Worm (Caenorhabditis elegans) whole organism, young adult: ENCODE measurements around the gene eelo-2.
A peak's percentile ranks its signal among the peaks of the same experiment; 100 is the strongest.

ENCODE experiments used
- F33H1.4 ChIP-seq: fragments of 200-800 bp; sonication (Bioruptor generic); IDR thresholded peaks from 2 replicates; pipeline ENCODE4 v1.3.6; 2022; ENCODE audit warnings: missing genetic modification reagents, missing genetic modification characterization, missing compliant biosample characterization
- F57A8.1 ChIP-seq: fragments of 200-800 bp; sonication (Bioruptor generic); optimal IDR thresholded peaks from 2 replicates; lab custom pipeline; 2018; ENCODE audit warnings: mild to moderate bottlenecking, missing genetic modification characterization, moderate library complexity, missing compliant biosample characterization
- Y67H2A.10 ChIP-seq: fragments of 200-800 bp; sonication (Bioruptor generic); conservative IDR thresholded peaks from 2 replicates; pipeline ENCODE4 v1.3.6; 2022; ENCODE audit warnings: missing genetic modification reagents, missing genetic modification characterization, missing compliant biosample characterization
- Y95B8A.8 ChIP-seq: fragments of 200-800 bp; sonication (Bioruptor generic); IDR thresholded peaks from 2 replicates; pipeline ENCODE4 v1.3.6; 2022; ENCODE audit warnings: missing genetic modification reagents, missing genetic modification characterization, missing compliant biosample characterization
- ama-1 ChIP-seq, 3 experiments: fragments of 150-350 bp in 1 of 3; sonication (generic microtip) in 2 of 3; optimal IDR thresholded peaks; 2 replicates each; lab custom pipeline; 2014 to 2018; ENCODE audit warnings: missing biosample characterization in 2 of 3, missing genetic modification characterization in 2 of 3, missing genetic modification reagents in 2 of 3
- aptf-3 ChIP-seq: fragments of 200-800 bp; sonication (Bioruptor generic); IDR thresholded peaks from 2 replicates; pipeline ENCODE4 v1.3.6; 2022; ENCODE audit warnings: missing genetic modification characterization, missing compliant biosample characterization
- attf-3 ChIP-seq: fragments of 200-800 bp; sonication (Bioruptor generic); conservative IDR thresholded peaks from 2 replicates; pipeline ENCODE4 v1.3.6; 2022; ENCODE audit warnings: missing genetic modification reagents, missing genetic modification characterization, missing compliant biosample characterization
- attf-6 ChIP-seq: fragments of 200-800 bp; sonication (Bioruptor generic); IDR thresholded peaks from 2 replicates; pipeline ENCODE4 v1.3.6; 2022; ENCODE audit warnings: missing genetic modification reagents, missing genetic modification characterization, missing compliant biosample characterization
- ccch-3 ChIP-seq: fragments of 200-800 bp; sonication (Bioruptor generic); optimal IDR thresholded peaks from 2 replicates; lab custom pipeline; 2018; ENCODE audit warnings: mild to moderate bottlenecking, missing genetic modification characterization, missing compliant biosample characterization
- ceh-79 ChIP-seq: sonication (generic microtip); optimal IDR thresholded peaks from 2 replicates; lab custom pipeline; 2017; ENCODE audit warnings: mild to moderate bottlenecking, missing genetic modification characterization, missing compliant biosample characterization
- dpl-1 ChIP-seq: fragments of 150-350 bp; optimal IDR thresholded peaks from 2 replicates; lab custom pipeline; 2014; ENCODE audit warnings: missing biosample characterization, missing genetic modification reagents, missing genetic modification characterization
- ekl-4 ChIP-seq: fragments of 200-800 bp; sonication (Bioruptor generic); IDR thresholded peaks from 2 replicates; pipeline ENCODE4 v1.3.6; 2022; ENCODE audit warnings: missing genetic modification reagents, missing genetic modification characterization, missing compliant biosample characterization
- gei-17 ChIP-seq: fragments of 200-800 bp; sonication (Bioruptor generic); optimal IDR thresholded peaks from 2 replicates; lab custom pipeline; 2018; ENCODE audit warnings: mild to moderate bottlenecking, missing genetic modification characterization, missing compliant biosample characterization
- hlh-12 ChIP-seq: sonication (generic microtip); optimal IDR thresholded peaks from 2 replicates; lab custom pipeline; 2016; ENCODE audit warnings: missing genetic modification characterization, missing compliant biosample characterization
- hlh-26 ChIP-seq: fragments of 200-800 bp; sonication (Bioruptor generic); conservative IDR thresholded peaks from 2 replicates; pipeline ENCODE4 v1.3.6; 2022; ENCODE audit warnings: missing genetic modification reagents, missing genetic modification characterization, missing compliant biosample characterization
- hmg-1.2 ChIP-seq: fragments of 200-800 bp; sonication (Bioruptor generic); IDR thresholded peaks from 2 replicates; pipeline ENCODE4 v1.3.6; 2022; ENCODE audit warnings: missing genetic modification reagents, missing genetic modification characterization, missing compliant biosample characterization
- let-607 ChIP-seq, 2 experiments: fragments of 200-800 bp in 1 of 2; sonication (Bioruptor generic) in 1 of 2; sonication (generic microtip) in 1 of 2; optimal IDR thresholded peaks; 2 replicates each; lab custom pipeline; 2016 to 2018; ENCODE audit warnings: mild to moderate bottlenecking in 2 of 2, missing compliant biosample characterization in 2 of 2, missing genetic modification characterization in 2 of 2, moderate library complexity in 2 of 2, missing genotype in 1 of 2
- lin-26 ChIP-seq: fragments of 200-800 bp; sonication (Bioruptor generic); IDR thresholded peaks from 2 replicates; pipeline ENCODE4 v1.3.6; 2022; ENCODE audit warnings: missing genetic modification reagents, missing genetic modification characterization, missing compliant biosample characterization
- lin-35 ChIP-seq, 3 experiments: fragments of 150-350 bp in 2 of 3; sonication (generic microtip) in 1 of 3; optimal IDR thresholded peaks; 2 replicates each; lab custom pipeline; 2014 to 2018; ENCODE audit warnings: missing biosample characterization in 3 of 3, missing genetic modification characterization in 3 of 3, missing genetic modification reagents in 3 of 3
- lir-1 ChIP-seq: fragments of 200-800 bp; sonication (Bioruptor generic); conservative IDR thresholded peaks from 2 replicates; pipeline ENCODE4 v1.3.6; 2022; ENCODE audit warnings: missing genetic modification reagents, missing genetic modification characterization, missing compliant biosample characterization
- madf-10 ChIP-seq: sonication (generic microtip); optimal IDR thresholded peaks from 2 replicates; lab custom pipeline; 2016; ENCODE audit warnings: mild to moderate bottlenecking, missing genetic modification characterization, missing compliant biosample characterization
- madf-6 ChIP-seq: fragments of 200-800 bp; sonication (Bioruptor generic); IDR thresholded peaks from 2 replicates; pipeline ENCODE4 v1.3.6; 2022; ENCODE audit warnings: missing genetic modification reagents, missing genetic modification characterization, missing compliant biosample characterization
- rec-8 ChIP-seq, 2 experiments: sonication (generic microtip); optimal IDR thresholded peaks; 2 replicates each; lab custom pipeline; 2016; ENCODE audit warnings: mild to moderate bottlenecking in 2 of 2, missing genetic modification characterization in 2 of 2, missing genetic modification reagents in 2 of 2, missing genotype in 2 of 2, missing biosample characterization in 1 of 2, missing compliant biosample characterization in 1 of 2, moderate library complexity in 1 of 2
- repo-1 ChIP-seq: sonication (generic microtip); optimal IDR thresholded peaks from 2 replicates; lab custom pipeline; 2017; ENCODE audit warnings: mild to moderate bottlenecking, missing genetic modification characterization, missing compliant biosample characterization
- rpc-1 ChIP-seq, 2 experiments: fragments of 150-350 bp in 1 of 2; sonication (generic microtip) in 1 of 2; optimal IDR thresholded peaks; 2 replicates each; lab custom pipeline; 2014 to 2018; ENCODE audit warnings: missing biosample characterization in 1 of 2, missing genetic modification characterization in 1 of 2, missing genetic modification reagents in 1 of 2, missing genotype in 1 of 2
- sea-2 ChIP-seq: fragments of 200-800 bp; sonication (Bioruptor generic); IDR thresholded peaks from 2 replicates; pipeline ENCODE4 v1.3.6; 2022; ENCODE audit warnings: missing genetic modification characterization, missing compliant biosample characterization
- snpc-1.1 ChIP-seq: sonication (generic microtip); optimal IDR thresholded peaks from 2 replicates; lab custom pipeline; 2017; ENCODE audit warnings: missing genetic modification characterization, mild to moderate bottlenecking, missing compliant biosample characterization, antibody characterized with exemption, moderate library complexity, missing genotype, missing genetic modification reagents; ENCODE audit not compliant: insufficient read depth
- snpc-3.4 ChIP-seq: sonication (generic microtip); optimal IDR thresholded peaks from 2 replicates; lab custom pipeline; 2017; ENCODE audit warnings: missing genetic modification characterization, mild to moderate bottlenecking, missing compliant biosample characterization, antibody characterized with exemption, moderate library complexity, missing genotype, missing genetic modification reagents
- snpc-4 ChIP-seq, 5 experiments: fragments of 150-350 bp in 1 of 5; sonication (generic microtip) in 4 of 5; optimal IDR thresholded peaks; 2 replicates each; lab custom pipeline; 2014 to 2018; ENCODE audit warnings: missing genetic modification characterization in 5 of 5, missing biosample characterization in 3 of 5, antibody characterized with exemption in 2 of 5, mild to moderate bottlenecking in 2 of 5, missing compliant biosample characterization in 2 of 5, missing genotype in 2 of 5, moderate library complexity in 2 of 5, missing genetic modification reagents in 1 of 5
- somi-1 ChIP-seq: fragments of 200-800 bp; sonication (Bioruptor generic); optimal IDR thresholded peaks from 2 replicates; lab custom pipeline; 2018; ENCODE audit warnings: mild to moderate bottlenecking, missing genetic modification characterization, missing compliant biosample characterization
- tbp1 ChIP-seq: fragments of 200-800 bp; sonication (Bioruptor generic); optimal IDR thresholded peaks from 2 replicates; lab custom pipeline; 2018; ENCODE audit warnings: mild to moderate bottlenecking, missing genetic modification characterization, missing compliant biosample characterization
- zfh-2 ChIP-seq: fragments of 200-800 bp; sonication (Bioruptor generic); conservative IDR thresholded peaks from 2 replicates; pipeline ENCODE4 v1.3.6; 2022; ENCODE audit warnings: missing genetic modification reagents, missing genetic modification characterization, missing compliant biosample characterization
- ztf-18 ChIP-seq: sonication (generic microtip); optimal IDR thresholded peaks from 2 replicates; lab custom pipeline; 2016; ENCODE audit warnings: missing genotype, mild to moderate bottlenecking, missing genetic modification characterization, missing compliant biosample characterization
- ztf-22 ChIP-seq: fragments of 200-800 bp; sonication (Bioruptor generic); optimal IDR thresholded peaks from 2 replicates; lab custom pipeline; 2018; ENCODE audit warnings: mild to moderate bottlenecking, missing genetic modification characterization, moderate library complexity, missing compliant biosample characterization
- ztf-3 ChIP-seq: fragments of 200-800 bp; sonication (Bioruptor generic); optimal IDR thresholded peaks from 2 replicates; lab custom pipeline; 2018; ENCODE audit warnings: mild to moderate bottlenecking, missing genetic modification characterization, missing compliant biosample characterization

The eelo-2 gene

DNA sequence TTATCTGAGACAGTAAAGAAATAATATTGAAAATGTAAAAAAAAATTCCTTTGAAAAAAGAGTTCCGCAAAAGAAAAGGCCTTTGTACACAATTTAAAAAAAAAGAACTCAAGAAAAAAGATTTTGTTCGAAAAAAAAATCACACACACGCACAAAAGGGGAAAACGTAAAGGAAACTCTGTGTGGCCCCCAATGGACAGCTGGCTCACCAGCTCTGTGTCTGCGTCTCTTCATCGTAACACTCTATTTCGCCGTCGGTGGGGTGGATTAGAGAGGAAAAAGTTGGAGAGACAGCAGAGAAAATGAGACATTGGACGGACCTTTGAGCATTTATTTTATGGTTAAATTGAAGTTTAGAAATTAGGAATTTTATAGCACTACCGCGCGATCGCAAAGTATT is 34.9 kb upstream of the eelo-2 start:
- TF ChIP-seq ztf-22 (GFP tag; lab: Kevin White, UChicago) (no peak), F33H1.4 (GFP tag; lab: Robert Waterston, UW) (no peak), hmg-1.2 (GFP tag; lab: Robert Waterston, UW) (peak; percentile 79), lin-26 (GFP tag; lab: Robert Waterston, UW) (no peak), lir-1 (GFP tag; lab: Robert Waterston, UW) (no peak), repo-1 (tag; lab: Kevin White, UChicago) (no peak)

DNA sequence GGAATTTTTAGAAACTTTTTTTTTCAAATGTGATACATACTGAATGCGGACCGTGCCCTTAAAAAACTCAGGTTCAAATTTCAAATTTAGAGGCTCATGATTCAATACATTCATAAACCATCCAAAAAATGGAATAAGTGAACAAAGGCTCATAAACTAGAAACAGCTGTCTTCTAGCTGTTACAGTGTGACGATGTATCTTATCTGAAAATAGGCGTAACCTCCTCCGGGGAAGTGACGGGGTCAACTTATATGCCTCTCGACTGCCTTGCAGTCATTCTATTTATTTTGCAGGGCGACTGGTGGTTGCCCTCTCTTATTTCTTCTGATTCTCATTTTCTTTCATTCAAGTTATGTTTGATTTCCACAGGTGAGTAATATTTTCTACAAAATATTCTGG is 33.9 kb upstream of the eelo-2 start, which contains the start of gene Y116A8B.1:
Y116A8B.1 (plus strand) TSS at position 301 of the 400 bp plus-strand sequence.
- TF ChIP-seq F57A8.1, result no peak
- TF ChIP-seq, all 124 proteins: peak for 0

- TF ChIP-seq snpc-1.1 (tag; lab: Kevin White, UChicago) (peak; percentile 69), snpc-3.4 (tag; lab: Kevin White, UChicago) (peak; percentile 2), snpc-4 (GFP tag; optimal IDR thresholded peaks at IDR 0.05; lab: Kevin White, UChicago) (peak; percentile 59), snpc-4 (tag; optimal IDR thresholded peaks at IDR 0.05; lab: Kevin White, UChicago) (peak in 3 of 4 experiments; percentile 9 to 92 (median 72)), attf-6 (GFP tag; lab: Robert Waterston, UW) (0 out of 2 replicates have a peak, but pooled peaks have one; percentile 39)
Measured at ce11 chrIV:17222145-17222544, 27.8 kb upstream of the eelo-2 start.

- no peak for TF ChIP-seq attf-3 (GFP tag; lab: Robert Waterston, UW)
- TF ChIP-seq ceh-79, result no peak
- no peak for TF ChIP-seq ccch-3 (GFP tag; lab: Kevin White, UChicago)
- no peak for TF ChIP-seq hmg-1.2 (GFP tag; lab: Robert Waterston, UW)
- no peak for TF ChIP-seq ztf-3 (GFP tag; lab: Kevin White, UChicago)
- no peak for TF ChIP-seq rec-8 (tag; optimal IDR thresholded peaks at IDR 0.05; lab: Kevin White, UChicago)
- no peak for TF ChIP-seq hlh-12 (tag; lab: Kevin White, UChicago)
- TF ChIP-seq dpl-1 (GFP tag; lab: Kevin White, UChicago), result no peak
- TF ChIP-seq madf-6 (GFP tag; lab: Robert Waterston, UW), result no peak
- no peak for TF ChIP-seq somi-1 (GFP tag; lab: Kevin White, UChicago)
- no peak for TF ChIP-seq hlh-26
Measured at ce11 chrIV:17223474-17223873, 26.5 kb upstream of the eelo-2 start, which contains the start of gene Y116A8B.4. Y116A8B.4 (plus strand) TSS chrIV:17223774.

DNA sequence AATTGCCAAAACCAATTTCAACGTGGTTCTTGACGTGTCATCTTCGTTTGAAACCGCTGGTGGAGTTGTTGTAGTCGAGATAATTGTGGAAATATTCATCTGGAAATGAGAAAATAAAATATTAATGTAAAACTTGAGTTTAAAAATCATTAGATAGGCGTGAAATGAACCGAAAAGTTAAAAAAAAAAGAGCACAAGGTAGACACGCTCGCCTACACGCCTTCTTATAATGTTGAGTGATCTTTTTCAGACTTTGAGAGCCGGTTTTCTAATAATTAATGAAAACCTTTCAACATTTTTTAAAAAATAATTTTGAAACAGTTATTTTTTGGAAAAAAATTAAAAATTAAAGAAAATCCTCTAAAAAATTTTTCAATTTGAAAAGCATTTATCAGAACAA is 19.0 kb upstream of the eelo-2 start, which contains the start of gene npr-32:
npr-32 (minus strand) TSS at position 101 of the 400 bp plus-strand sequence.
- TF ChIP-seq Y95B8A.8 (GFP tag; lab: Robert Waterston, UW) (no peak), lin-35 (GFP tag; optimal IDR thresholded peaks at IDR 0.05; lab: Kevin White, UChicago) (no peak), zfh-2 (no peak), Y67H2A.10 (GFP tag; lab: Robert Waterston, UW) (no peak), madf-10 (tag; lab: Kevin White, UChicago) (no peak), repo-1 (tag; lab: Kevin White, UChicago) (no peak), aptf-3 (no peak), tbp1 (GFP tag; lab: Kevin White, UChicago) (no peak), sea-2 (GFP tag; lab: Robert Waterston, UW) (no peak), gei-17 (GFP tag; lab: Kevin White, UChicago) (no peak), rpc-1 (optimal IDR thresholded peaks at IDR 0.05; lab: Kevin White, UChicago) (no peak), rpc-1 (tag; optimal IDR thresholded peaks at IDR 0.05; lab: Kevin White, UChicago) (no peak), ama-1 (optimal IDR thresholded peaks at IDR 0.05; lab: Kevin White, UChicago) (no peak), ama-1 (GFP tag; optimal IDR thresholded peaks at IDR 0.05; lab: Kevin White, UChicago) (no peak), let-607 (tag; optimal IDR thresholded peaks at IDR 0.05; lab: Kevin White, UChicago) (no peak), ekl-4 (no peak), ztf-18 (tag; lab: Kevin White, UChicago) (no peak)
